Worm (Caenorhabditis elegans) whole organism, midembryonic: ENCODE results near the gene C47D2.1.

ENCODE experiments used
- T22C8.4 ChIP-seq: fragments of 200-800 bp; sonication (Bioruptor generic); IDR thresholded peaks from 2 replicates; pipeline ENCODE4 v1.3.6; 2022; ENCODE audit warnings: missing genetic modification characterization, missing compliant biosample characterization
- cog-1 ChIP-seq: sonication (generic microtip); optimal IDR thresholded peaks from 2 replicates; lab custom pipeline; 2016; ENCODE audit warnings: missing genetic modification characterization, missing compliant biosample characterization
- flt-1 ChIP-seq: fragments of 200-800 bp; sonication (Bioruptor generic); IDR thresholded peaks from 2 replicates; pipeline ENCODE4 v1.3.6; 2022; ENCODE audit warnings: missing genetic modification characterization, missing compliant biosample characterization
- klf-2 ChIP-seq: fragments of 200-800 bp; sonication (Bioruptor generic); conservative IDR thresholded peaks from 2 replicates; pipeline ENCODE4 v1.3.6; 2022; ENCODE audit warnings: missing genetic modification reagents, missing genetic modification characterization, missing compliant biosample characterization
- med-1 ChIP-seq: sonication (generic microtip); optimal IDR thresholded peaks from 2 replicates; lab custom pipeline; 2017; ENCODE audit warnings: missing genetic modification characterization, mild to moderate bottlenecking, missing compliant biosample characterization, antibody characterized with exemption, missing genetic modification reagents; ENCODE audit not compliant: insufficient read depth
- ref-1 ChIP-seq: fragments of 200-800 bp; sonication (Bioruptor generic); conservative IDR thresholded peaks from 2 replicates; pipeline ENCODE4 v1.3.6; 2022; ENCODE audit warnings: missing genetic modification reagents, missing genetic modification characterization, missing compliant biosample characterization
- tab-1 ChIP-seq: fragments of 200-800 bp; sonication (Bioruptor generic); IDR thresholded peaks from 2 replicates; pipeline ENCODE4 v1.3.6; 2022; ENCODE audit warnings: missing genetic modification characterization, missing compliant biosample characterization
- ztf-23 ChIP-seq: fragments of 200-800 bp; sonication (Bioruptor generic); IDR thresholded peaks from 2 replicates; pipeline ENCODE4 v1.3.6; 2022; ENCODE audit warnings: missing genetic modification reagents, missing genetic modification characterization, missing compliant biosample characterization
- ztf-29 ChIP-seq: fragments of 200-800 bp; sonication (Bioruptor generic); IDR thresholded peaks from 2 replicates; pipeline ENCODE4 v1.3.6; 2022; ENCODE audit warnings: missing genetic modification reagents, missing genetic modification characterization, missing compliant biosample characterization

C47D2.1 gene

DNA sequence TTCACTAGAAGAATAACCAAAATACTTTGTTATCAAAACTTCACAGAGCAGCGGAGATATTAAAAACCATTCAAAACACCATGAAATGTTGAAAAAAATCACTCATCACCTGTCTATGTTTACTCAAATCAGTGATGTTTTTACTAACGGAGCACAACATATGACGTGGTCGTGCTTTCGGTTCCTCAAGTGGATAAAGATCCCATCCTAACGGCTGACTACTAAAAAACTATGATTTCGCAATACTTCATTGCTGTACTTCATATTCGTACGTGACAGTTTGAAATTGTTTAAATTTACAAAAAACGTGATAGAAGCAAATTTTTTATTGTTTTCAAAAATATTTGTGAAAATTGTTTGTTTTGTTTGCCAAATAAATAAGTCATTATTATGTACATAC is 42.8 kb downstream of the C47D2.1 start:
- TF ChIP-seq klf-2: no peak
- TF ChIP-seq med-1 (GFP tag; lab: Kevin White, UChicago): no peak
- no peak for TF ChIP-seq tab-1
- TF ChIP-seq ztf-29 (GFP tag; lab: Robert Waterston, UW): no peak
- TF ChIP-seq flt-1: no peak
- no peak for TF ChIP-seq ztf-23
- no peak for TF ChIP-seq T22C8.4 (GFP tag; lab: Robert Waterston, UW)
- no peak for TF ChIP-seq ref-1 (GFP tag; lab: Robert Waterston, UW)
- no peak for TF ChIP-seq cog-1 (tag; lab: Kevin White, UChicago)

DNA sequence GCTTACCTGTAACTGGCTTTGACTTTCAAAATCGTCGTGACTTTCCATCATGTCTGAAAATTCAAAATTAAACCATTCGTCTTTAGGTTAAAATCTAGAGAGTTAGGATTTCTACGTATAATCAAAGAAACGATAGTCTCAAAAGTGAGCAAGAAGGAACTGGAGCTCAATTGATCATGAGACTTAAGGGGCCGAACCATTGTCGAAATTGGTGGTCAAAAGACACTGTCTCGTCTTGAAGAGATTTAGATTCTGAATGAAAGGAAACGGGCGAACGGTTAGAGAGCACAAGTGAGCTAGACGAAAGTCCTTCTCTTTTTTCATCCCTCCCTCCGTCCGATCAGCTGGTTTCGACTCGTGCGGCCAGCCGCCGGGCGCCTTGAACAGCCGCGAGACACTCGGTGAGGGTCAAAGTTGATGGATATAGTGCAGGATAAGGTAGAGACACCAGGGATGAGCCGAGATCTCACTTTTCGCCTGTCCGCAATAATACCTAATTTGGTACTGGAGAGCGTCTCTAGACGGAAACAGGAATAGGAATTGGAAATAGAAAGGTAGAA is 46.3 kb downstream of the C47D2.1 start, which contains the start of gene M60.7:
Gene M60.7 (minus strand): TSS at position 51 of the 560 bp plus-strand sequence.
- TF ChIP-seq ztf-29 (GFP tag; lab: Robert Waterston, UW) (no peak), T22C8.4 (GFP tag; lab: Robert Waterston, UW) (no peak), ztf-23 (no peak)

DNA sequence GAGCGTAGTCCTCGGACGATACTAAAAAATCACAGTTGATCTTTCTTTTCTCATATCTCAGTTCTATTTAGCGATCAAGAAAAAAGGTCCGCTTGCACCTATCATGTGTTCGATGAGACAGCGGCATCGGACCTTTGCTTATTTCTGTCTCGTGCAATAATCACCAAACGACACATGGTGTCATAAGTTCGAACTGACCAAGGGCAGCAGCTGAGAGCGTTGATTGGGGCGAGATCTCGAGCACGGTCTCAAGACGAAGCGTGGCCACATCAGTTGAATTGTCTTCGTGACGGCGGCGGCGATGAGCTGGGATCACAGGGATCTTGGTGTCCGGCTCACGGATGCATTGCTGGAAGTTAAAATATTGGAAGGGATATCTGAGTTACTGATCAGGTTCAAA is 47.9 kb downstream of the C47D2.1 start:
- TF ChIP-seq ztf-23: no peak
